Worm (Caenorhabditis elegans) whole organism, L1 larva: ENCODE results near the gene trpp-4.

Experiments used
- C16A3.4 ChIP-seq: fragments of 150-350 bp; optimal IDR thresholded peaks from 2 replicates; lab custom pipeline; 2014; ENCODE audit warnings: missing biosample characterization, missing genetic modification characterization
- aha-1 ChIP-seq: fragments of 150-350 bp; optimal IDR thresholded peaks from 2 replicates; lab custom pipeline; 2014; ENCODE audit warnings: missing biosample characterization, missing genetic modification characterization
- alr-1 ChIP-seq: fragments of 200-800 bp; sonication (Bioruptor generic); optimal IDR thresholded peaks from 2 replicates; lab custom pipeline; 2018; ENCODE audit warnings: borderline replicate concordance, mild to moderate bottlenecking, missing genetic modification characterization, missing compliant biosample characterization
- dpl-1 ChIP-seq, 3 experiments: fragments of 150-350 bp in 2 of 3; sonication (generic microtip) in 1 of 3; optimal IDR thresholded peaks; 2 replicates each; lab custom pipeline; 2014 to 2017; ENCODE audit warnings: missing biosample characterization in 3 of 3, missing genetic modification characterization in 3 of 3, missing genetic modification reagents in 3 of 3
- efl-1 ChIP-seq, 4 experiments: fragments of 150-350 bp; optimal IDR thresholded peaks in 3 of 4; peaks in 1 of 4; 1 replicate in 1 of 4; 2 replicates in 3 of 4; lab custom pipeline; 2014; ENCODE audit warnings: missing biosample characterization in 2 of 4, missing genetic modification characterization in 2 of 4, missing genetic modification reagents in 2 of 4
- elt-2 ChIP-seq: sonication (generic microtip); optimal IDR thresholded peaks from 2 replicates; lab custom pipeline; 2016; ENCODE audit warnings: missing genetic modification characterization, mild to moderate bottlenecking, inconsistent platforms, missing compliant biosample characterization, missing genetic modification reagents
- mab-9 ChIP-seq: fragments of 200-800 bp; sonication (Bioruptor generic); IDR thresholded peaks from 2 replicates; pipeline ENCODE4 v1.3.6; 2022; ENCODE audit warnings: missing genetic modification reagents, missing genetic modification characterization, missing compliant biosample characterization
- nhr-11 ChIP-seq: fragments of 150-350 bp; optimal IDR thresholded peaks from 2 replicates; lab custom pipeline; 2014; ENCODE audit warnings: missing biosample characterization, missing genetic modification characterization
- nhr-28 ChIP-seq: fragments of 150-350 bp; optimal IDR thresholded peaks from 2 replicates; lab custom pipeline; 2014; ENCODE audit warnings: missing biosample characterization, missing genetic modification characterization
- pax-3 ChIP-seq: fragments of 200-800 bp; sonication (Bioruptor generic); optimal IDR thresholded peaks from 2 replicates; lab custom pipeline; 2018; ENCODE audit warnings: mild to moderate bottlenecking, missing genetic modification characterization, moderate library complexity, missing compliant biosample characterization
- snpc-4 ChIP-seq: fragments of 150-350 bp; optimal IDR thresholded peaks from 2 replicates; lab custom pipeline; 2014; ENCODE audit warnings: missing biosample characterization, missing genetic modification characterization
- unc-130 ChIP-seq: fragments of 150-350 bp; optimal IDR thresholded peaks from 2 replicates; lab custom pipeline; 2017; ENCODE audit warnings: missing biosample characterization, missing genetic modification characterization, inconsistent platforms
- unc-62 ChIP-seq: fragments of 150-350 bp; optimal IDR thresholded peaks from 2 replicates; lab custom pipeline; 2014; ENCODE audit warnings: missing biosample characterization, missing genetic modification reagents, missing genetic modification characterization
- ztf-11 ChIP-seq, 2 experiments: sonication (generic microtip); optimal IDR thresholded peaks; 2 replicates each; lab custom pipeline; 2016 to 2017; ENCODE audit warnings: missing genetic modification characterization in 2 of 2, missing biosample characterization in 1 of 2, missing compliant biosample characterization in 1 of 2

ce11 chrV:9427075-9427474, 26.9 kb downstream of the trpp-4 start, which contains the start of gene F36D4.6:
- TF ChIP-seq ztf-11 (tag; optimal IDR thresholded peaks at IDR 0.05; lab: Kevin White, UChicago): no peak
- no peak for TF ChIP-seq efl-1 (optimal IDR thresholded peaks at IDR 0.05; lab: Kevin White, UChicago)
- TF ChIP-seq efl-1 (GFP tag; optimal IDR thresholded peaks at IDR 0.05 in 1 of 2; lab: Kevin White, UChicago): peak in 1 of 2 experiments; percentile 50
- no peak for TF ChIP-seq snpc-4 (tag; lab: Kevin White, UChicago)
- no peak for TF ChIP-seq unc-62 (GFP tag; lab: Kevin White, UChicago)
- TF ChIP-seq mab-9 (GFP tag; lab: Robert Waterston, UW): no peak
- TF ChIP-seq C16A3.4: no peak
- TF ChIP-seq alr-1 (tag; lab: Kevin White, UChicago): no peak
- no peak for TF ChIP-seq nhr-11
- no peak for TF ChIP-seq pax-3 (tag; lab: Kevin White, UChicago)
- no peak for TF ChIP-seq nhr-28 (tag; lab: Kevin White, UChicago)
- no peak for TF ChIP-seq unc-130 (tag; lab: Kevin White, UChicago)
- TF ChIP-seq elt-2: no peak
- no peak for TF ChIP-seq aha-1 (tag; lab: Kevin White, UChicago)
- no peak for TF ChIP-seq dpl-1 (GFP tag; optimal IDR thresholded peaks at IDR 0.05; lab: Kevin White, UChicago)
